Fruit fly (Drosophila melanogaster): ENCODE measurements around the gene CG31752.
A peak's percentile ranks its signal among the peaks of the same experiment; 100 is the strongest.

Gene CG31752

DNA sequence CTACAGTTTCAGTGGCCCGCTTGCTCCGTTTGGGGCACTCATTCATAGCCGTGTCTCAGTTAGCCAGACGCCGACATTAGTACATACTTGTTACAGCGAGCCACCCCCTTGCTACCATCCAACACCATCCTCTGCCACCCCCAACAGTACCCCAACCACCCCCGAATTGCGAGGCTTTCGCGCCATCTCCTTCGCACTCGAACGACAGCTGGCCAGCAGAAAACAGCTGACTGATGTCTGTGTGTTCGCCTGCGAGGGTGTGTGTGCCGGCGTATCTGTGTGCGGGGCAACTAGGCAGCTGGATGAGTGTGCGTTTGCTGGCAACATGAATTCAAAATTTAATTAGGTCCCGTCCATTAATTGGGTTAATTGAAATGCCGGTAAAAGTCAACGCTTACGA is 41.6 kb upstream of the CG31752 start:
- TF ChIP-seq OdsH (GFP tag; optimal IDR thresholded peaks at IDR 0.05) (no peak), Blimp-1 (GFP tag; optimal IDR thresholded peaks at IDR 0.05) (no peak), lz (GFP tag; optimal IDR thresholded peaks at IDR 0.05) (no peak), Ets21C (GFP tag; optimal IDR thresholded peaks at IDR 0.05) (no peak), net (GFP tag; optimal IDR thresholded peaks at IDR 0.05) (no peak), spab (GFP tag; optimal IDR thresholded peaks at IDR 0.05) (no peak), CG15336 (GFP tag; IDR thresholded peaks at IDR 0.05) (no peak), CG6163 (GFP tag; IDR thresholded peaks at IDR 0.05) (no peak), fkh (GFP tag; optimal IDR thresholded peaks at IDR 0.05) (no peak), achi (GFP tag; optimal IDR thresholded peaks at IDR 0.05) (no peak), CG11762 (GFP tag; optimal IDR thresholded peaks at IDR 0.05; ENCODE audit: insufficient read depth) (no peak), Eip93F (GFP tag; optimal IDR thresholded peaks at IDR 0.05) (no peak), cyc (GFP tag; optimal IDR thresholded peaks at IDR 0.05) (no peak), Lpt (GFP tag; optimal IDR thresholded peaks at IDR 0.05) (no peak), CG34406 (GFP tag; optimal IDR thresholded peaks at IDR 0.05) (no peak), topi (GFP tag; optimal IDR thresholded peaks at IDR 0.05) (no peak)

DNA sequence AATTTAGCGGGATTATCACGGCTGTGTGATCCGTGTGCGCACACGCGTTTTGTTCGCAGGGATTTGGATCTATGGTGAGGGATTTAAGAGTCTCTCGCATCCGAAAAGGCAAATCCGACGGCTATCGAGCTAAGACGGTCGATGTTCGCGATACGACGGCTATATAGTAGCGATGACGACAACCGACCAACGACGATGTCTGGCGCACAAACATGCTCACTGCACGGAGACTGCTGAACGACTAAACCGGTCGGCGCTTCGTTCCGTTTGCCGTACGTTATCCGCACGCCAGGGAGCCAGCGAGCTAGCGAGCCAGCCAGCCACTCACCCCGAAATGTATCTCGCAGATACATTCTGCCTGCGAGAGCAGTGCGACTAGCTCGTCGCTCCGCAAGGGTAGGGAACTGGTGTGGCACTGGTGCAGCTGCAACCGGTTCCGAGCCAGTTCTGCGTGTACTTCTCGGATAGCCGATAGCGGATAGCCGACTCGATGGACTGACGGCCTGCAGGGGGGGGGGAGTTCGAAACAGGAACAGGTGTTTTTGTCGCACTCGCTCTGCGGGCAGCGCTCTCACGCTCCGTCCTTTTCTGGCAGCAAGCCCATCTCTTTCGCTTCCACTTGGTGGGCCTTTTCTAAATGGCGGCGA is 40.0 kb upstream of the CG31752 start, which contains the start of gene tup:
tup (minus strand) TSS at position 248 of the 647 bp plus-strand sequence.
- TF ChIP-seq CG4318 (GFP tag; optimal IDR thresholded peaks at IDR 0.05) (no peak), pdm3 (GFP tag; optimal IDR thresholded peaks at IDR 0.05) (no peak), CG10631 (GFP tag; optimal IDR thresholded peaks at IDR 0.05) (no peak), Eip93F (GFP tag; optimal IDR thresholded peaks at IDR 0.05) (no peak), Eip75B (GFP tag; optimal IDR thresholded peaks at IDR 0.05) (peak; percentile 6), net (GFP tag; optimal IDR thresholded peaks at IDR 0.05) (peak; percentile 43), CG6792 (GFP tag; optimal IDR thresholded peaks at IDR 0.05) (no peak), CG9139 (GFP tag; optimal IDR thresholded peaks at IDR 0.05) (peak; percentile 35), Hr39 (GFP tag; optimal IDR thresholded peaks at IDR 0.05) (no peak), Sox102F (GFP tag; optimal IDR thresholded peaks at IDR 0.05) (peak; percentile 26), ss (GFP tag; optimal IDR thresholded peaks at IDR 0.05) (peak; percentile 58 to 61), salr (GFP tag; optimal IDR thresholded peaks at IDR 0.05) (no peak), vri (GFP tag; optimal IDR thresholded peaks at IDR 0.05) (no peak), dac (GFP tag; optimal IDR thresholded peaks at IDR 0.05) (no peak), CG10669 (GFP tag; optimal IDR thresholded peaks at IDR 0.05) (no peak), Hr4 (GFP tag; optimal IDR thresholded peaks at IDR 0.05) (peak; percentile 4), CG34406 (GFP tag; optimal IDR thresholded peaks at IDR 0.05) (no peak), topi (GFP tag; optimal IDR thresholded peaks at IDR 0.05) (no peak), eg (GFP tag; IDR thresholded peaks at IDR 0.05) (peak; percentile 38; the same call in 1 of the 3 replicates), CG31627 (GFP tag; optimal IDR thresholded peaks at IDR 0.05) (no peak), spab (GFP tag; optimal IDR thresholded peaks at IDR 0.05) (no peak), Hr38 (GFP tag; optimal IDR thresholded peaks at IDR 0.05) (no peak), svp (GFP tag) (peak; percentile 44), CG8119 (GFP tag; IDR thresholded peaks at IDR 0.05) (peak; percentile 49; the same call in 1 of the 3 replicates), CG16779 (tag; optimal IDR thresholded peaks at IDR 0.05) (no peak), Gug (GFP tag; IDR thresholded peaks at IDR 0.05) (0 out of 2 replicates have a peak, but pooled peaks have one; percentile 10), Blimp-1 (GFP tag; optimal IDR thresholded peaks at IDR 0.05) (no peak), acj6 (GFP tag; optimal IDR thresholded peaks at IDR 0.05) (no peak), fd85E (GFP tag; optimal IDR thresholded peaks at IDR 0.05) (no peak), CG32006 (GFP tag; optimal IDR thresholded peaks at IDR 0.05) (no peak), CG7368 (GFP tag; optimal IDR thresholded peaks at IDR 0.05) (peak; percentile 12), fkh (GFP tag; optimal IDR thresholded peaks at IDR 0.05) (peak; percentile 11), Met (GFP tag; optimal IDR thresholded peaks at IDR 0.05) (peak; percentile 2), dsx (GFP tag; optimal IDR thresholded peaks at IDR 0.05; ENCODE audit: poor library complexity, severe bottlenecking) (no peak), CG8319 (GFP tag; optimal IDR thresholded peaks at IDR 0.05) (no peak), CG11294 (GFP tag; IDR thresholded peaks at IDR 0.05) (no peak), esn (GFP tag; optimal IDR thresholded peaks at IDR 0.05) (peak; percentile 29), Ets21C (GFP tag; optimal IDR thresholded peaks at IDR 0.05) (no peak), CG6276 (GFP tag; optimal IDR thresholded peaks at IDR 0.05) (no peak), Ets96B (tag; optimal IDR thresholded peaks at IDR 0.05) (no peak), CG8632 (GFP tag; optimal IDR thresholded peaks at IDR 0.05) (no peak), CG6163 (GFP tag; IDR thresholded peaks at IDR 0.05) (peak; percentile 50; the same call in 2 of the 3 replicates)

Data from whole organism, prepupa.